Worm (Caenorhabditis elegans): Measurements from ENCODE around the gene F14H12.3.
A peak's percentile ranks its signal among the peaks of the same experiment; 100 is the strongest.
"Not testable (repeated sequence)": the region's sequence is repeated elsewhere in the genome, so short reads cannot be mapped to it uniquely, and the experiment has no call there.

The F14H12.3 gene

DNA sequence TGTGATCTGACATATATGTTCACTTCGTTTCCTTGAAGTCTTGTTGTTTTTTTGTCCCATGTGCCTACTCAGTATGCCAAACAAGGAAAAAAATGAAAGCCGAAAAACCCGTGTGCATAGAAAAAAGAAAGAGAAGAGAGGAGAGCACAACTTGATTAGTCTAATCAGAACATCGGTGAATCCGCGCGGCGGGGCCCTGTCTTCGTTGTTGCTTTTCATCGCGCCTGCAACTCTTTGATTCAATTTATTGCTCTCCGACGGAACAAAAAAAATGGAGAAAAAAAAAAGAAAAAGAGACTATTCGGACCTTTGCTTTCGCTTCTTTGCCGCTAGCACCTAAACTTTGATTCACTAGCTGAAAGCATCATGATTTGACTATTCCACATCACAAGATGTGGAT lies 29.1 kb upstream of the F14H12.3 start:
- TF ChIP-seq isw-1 (GFP tag; IDR thresholded peaks at IDR 0.05) (no peak), nhr-71 (tag; optimal IDR thresholded peaks at IDR 0.05) (peak; percentile 2), nhr-77 (tag; optimal IDR thresholded peaks at IDR 0.05) (no peak), ces-1 (GFP tag; optimal IDR thresholded peaks at IDR 0.05) (peak; percentile 87), ceh-8 (GFP tag; optimal IDR thresholded peaks at IDR 0.05) (no peak), lin-14 (GFP tag; optimal IDR thresholded peaks at IDR 0.05) (peak; percentile 77), fkh-10 (GFP tag; optimal IDR thresholded peaks at IDR 0.05) (peak; percentile 95), grh-1 (GFP tag; IDR thresholded peaks at IDR 0.05) (no peak)

DNA sequence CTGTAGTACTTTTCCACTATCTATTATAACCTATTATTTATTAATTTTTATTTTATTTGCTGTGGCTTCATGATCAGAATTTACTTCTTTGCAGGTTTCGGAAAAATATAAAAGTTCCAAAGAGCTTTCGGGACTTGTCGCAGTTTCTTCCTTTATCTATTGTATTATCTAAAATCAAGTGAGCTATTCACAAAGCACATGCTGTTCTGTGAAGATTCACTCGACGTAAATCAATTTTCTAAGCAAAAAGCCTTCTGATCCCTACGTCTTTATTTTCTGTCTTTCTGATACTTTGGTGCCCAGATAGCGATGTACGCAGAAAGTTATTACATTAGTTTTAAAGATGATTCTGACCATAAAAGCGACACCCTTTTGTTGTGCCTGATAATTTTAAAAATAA lies 26.9 kb upstream of the F14H12.3 start:
- no peak for TF ChIP-seq efl-1 (optimal IDR thresholded peaks at IDR 0.05)
- peak in 1 of 2 experiments; percentile 2 for TF ChIP-seq efl-1 (GFP tag; optimal IDR thresholded peaks at IDR 0.05 in 1 of 2)
- no peak for TF ChIP-seq ceh-63 (GFP tag; optimal IDR thresholded peaks at IDR 0.05)
- TF ChIP-seq elt-3 (tag; optimal IDR thresholded peaks at IDR 0.05) = no peak
- TF ChIP-seq mab-9 (GFP tag; IDR thresholded peaks at IDR 0.05) = no peak
- no peak for TF ChIP-seq hlh-17 (GFP tag; optimal IDR thresholded peaks at IDR 0.05; ENCODE audit: borderline replicate concordance)
- no peak for TF ChIP-seq nhr-77 (tag; optimal IDR thresholded peaks at IDR 0.05)
- TF ChIP-seq lin-14 (GFP tag; optimal IDR thresholded peaks at IDR 0.05) = peak; percentile 29
- peak; percentile 75 for TF ChIP-seq fkh-10 (GFP tag; optimal IDR thresholded peaks at IDR 0.05)

DNA sequence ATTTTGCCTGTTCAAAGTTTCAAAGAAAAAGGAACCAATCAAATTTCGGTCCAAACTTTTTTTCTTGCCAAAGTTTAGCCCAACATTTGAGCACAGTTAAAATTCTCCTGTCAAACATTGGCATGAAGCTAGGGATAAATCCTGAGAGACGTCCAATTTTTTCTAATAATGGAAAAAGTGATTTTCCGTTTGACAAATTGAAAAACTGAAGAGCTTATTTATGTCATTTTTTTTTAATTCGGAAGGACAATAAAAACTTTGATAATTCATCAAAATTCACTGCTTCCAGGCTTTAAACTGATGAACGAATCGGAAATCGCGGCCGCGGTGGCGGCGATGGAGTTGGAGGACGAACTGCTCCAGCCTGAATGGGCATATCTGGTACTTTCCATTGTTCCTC lies 23.5 kb upstream of the F14H12.3 start, which contains the start of gene dop-6:
Gene dop-6 (plus strand): TSS at position 301 of the 400 bp plus-strand sequence.
- TF ChIP-seq jun-1 (tag; optimal IDR thresholded peaks at IDR 0.05) (no peak), mab-9 (GFP tag; IDR thresholded peaks at IDR 0.05) (no peak), aly-2 (tag; optimal IDR thresholded peaks at IDR 0.05) (no peak), ceh-88 (GFP tag; IDR thresholded peaks at IDR 0.05) (no peak), nhr-19 (GFP tag; conservative IDR thresholded peaks at IDR 0.05) (no peak)

DNA sequence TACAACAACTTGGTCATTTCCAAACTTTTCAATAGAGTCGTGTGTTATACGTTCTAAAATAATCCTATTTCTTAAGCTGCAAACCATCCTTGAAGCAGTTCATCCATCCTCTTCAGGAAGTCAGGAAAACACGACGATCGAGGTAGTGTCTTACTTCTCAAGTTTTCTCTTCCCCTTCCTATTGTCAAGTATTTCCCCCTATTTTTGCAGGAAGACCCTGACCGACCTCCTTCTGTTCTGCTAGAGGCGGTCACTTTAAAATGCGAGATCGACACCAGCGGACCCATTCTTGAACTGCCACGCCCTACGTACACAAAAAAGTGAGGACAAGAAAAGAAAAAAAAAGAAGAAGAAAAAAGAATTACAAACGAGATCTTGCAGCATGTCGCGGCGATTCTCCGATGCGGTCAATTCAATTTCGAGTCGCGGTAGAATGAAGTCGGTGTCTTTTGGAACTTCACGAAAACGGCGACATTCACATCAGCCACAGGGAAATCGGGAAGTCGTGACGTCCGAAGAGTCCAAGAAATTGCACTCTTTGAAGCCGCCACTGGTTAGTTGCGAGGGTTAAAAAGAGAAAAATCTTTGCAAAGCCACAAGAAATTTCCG lies 21.1 kb upstream of the F14H12.3 start:
- TF ChIP-seq fkh-10 (GFP tag; optimal IDR thresholded peaks at IDR 0.05) (peak; percentile 64), egl-13 (tag; optimal IDR thresholded peaks at IDR 0.05) (no peak), mab-9 (GFP tag; IDR thresholded peaks at IDR 0.05) (no peak), lin-13 (GFP tag; optimal IDR thresholded peaks at IDR 0.05) (no peak), efl-1 (optimal IDR thresholded peaks at IDR 0.05) (no peak), efl-1 (GFP tag; optimal IDR thresholded peaks at IDR 0.05 in 1 of 2) (peak in 1 of 2 experiments; percentile 88), nhr-28 (tag; optimal IDR thresholded peaks at IDR 0.05) (no peak), lin-14 (GFP tag; optimal IDR thresholded peaks at IDR 0.05) (peak; percentile 54), elt-3 (tag; optimal IDR thresholded peaks at IDR 0.05) (no peak), nhr-71 (tag; optimal IDR thresholded peaks at IDR 0.05) (no peak)

DNA sequence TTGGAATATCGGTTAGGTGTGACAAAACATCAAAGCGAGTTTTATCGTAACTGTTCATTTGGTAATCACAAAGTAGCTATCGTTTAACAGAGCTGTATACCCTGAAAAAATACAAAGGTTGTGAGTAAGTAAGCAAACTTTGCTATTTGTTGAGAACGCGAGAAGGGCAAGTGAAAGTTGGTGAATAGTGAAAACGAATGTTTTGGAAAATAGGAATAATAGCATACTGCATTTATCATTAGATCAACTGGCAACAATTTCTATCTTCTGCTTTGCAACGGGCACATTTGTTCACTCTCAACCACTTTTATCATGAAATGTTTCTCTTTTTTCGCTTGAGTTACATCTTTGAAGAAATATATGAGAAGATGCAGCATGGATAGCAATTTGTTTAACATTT lies 15.2 kb upstream of the F14H12.3 start, which contains the start of gene C24A8.5:
Gene C24A8.5 (minus strand): TSS at position 101 of the 400 bp plus-strand sequence.
- TF ChIP-seq hpl-2 (GFP tag; optimal IDR thresholded peaks at IDR 0.05) (no peak), mep-1 (tag; optimal IDR thresholded peaks at IDR 0.05) (no peak), elt-2 (tag; optimal IDR thresholded peaks at IDR 0.05) (no peak), sox-4 (tag; optimal IDR thresholded peaks at IDR 0.05) (no peak), ces-1 (GFP tag; optimal IDR thresholded peaks at IDR 0.05) (no peak), hlh-4 (tag; optimal IDR thresholded peaks at IDR 0.05) (no peak), efl-3 (GFP tag; optimal IDR thresholded peaks at IDR 0.05) (no peak), lin-39 (tag; optimal IDR thresholded peaks at IDR 0.05) (no peak), nhr-71 (tag; optimal IDR thresholded peaks at IDR 0.05) (no peak), isw-1 (GFP tag; IDR thresholded peaks at IDR 0.05) (no peak), zag-1 (tag; optimal IDR thresholded peaks at IDR 0.05) (no peak), alr-1 (tag; optimal IDR thresholded peaks at IDR 0.05; ENCODE audit: borderline replicate concordance) (no peak), elt-3 (tag; optimal IDR thresholded peaks at IDR 0.05) (no peak)

DNA sequence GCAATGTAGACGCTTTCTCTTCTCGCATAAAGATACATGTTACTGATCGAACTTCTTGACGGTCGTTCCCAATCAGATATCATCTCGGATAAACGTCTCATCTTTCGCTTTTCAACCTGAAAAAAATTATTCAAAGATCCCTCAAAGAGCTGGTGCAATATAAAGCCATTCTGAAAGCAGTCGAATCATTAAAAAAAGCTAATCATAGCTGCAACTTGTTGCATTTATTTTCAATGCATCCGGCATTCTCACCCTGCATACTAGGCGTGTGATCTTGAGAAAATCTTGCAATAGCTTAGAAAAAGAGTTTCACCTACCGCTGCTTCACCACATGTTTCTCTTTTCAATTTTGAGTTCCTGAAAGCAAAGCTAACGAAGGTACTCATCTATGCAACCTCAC lies 11.7 kb upstream of the F14H12.3 start, which contains the start of gene C24A8.6:
Gene C24A8.6 (minus strand): TSS at position 101 of the 400 bp plus-strand sequence.
- not testable (repeated sequence) for TF ChIP-seq isw-1 (GFP tag; IDR thresholded peaks at IDR 0.05); pag-3 (tag; optimal IDR thresholded peaks at IDR 0.05; ENCODE audit: borderline replicate concordance, insufficient read depth); nhr-237 (tag; optimal IDR thresholded peaks at IDR 0.05)

Data from whole organism, L1 larva.